Worm (Caenorhabditis elegans) whole organism, young adult: ENCODE data around the gene fbxa-112.

Experiments
- ama-1 ChIP-seq, 3 experiments: fragments of 150-350 bp in 1 of 3; sonication (generic microtip) in 2 of 3; optimal IDR thresholded peaks; 2 replicates each; lab custom pipeline; 2014 to 2018; ENCODE audit warnings: missing biosample characterization in 2 of 3, missing genetic modification characterization in 2 of 3, missing genetic modification reagents in 2 of 3
- unc-62 ChIP-seq: fragments of 150-350 bp; optimal IDR thresholded peaks from 2 replicates; lab custom pipeline; 2014; ENCODE audit warnings: missing biosample characterization, missing genetic modification reagents, missing genetic modification characterization

- TF ChIP-seq unc-62 (no peak), ama-1 (optimal IDR thresholded peaks at IDR 0.05; lab: Kevin White, UChicago) (no peak), ama-1 (GFP tag; optimal IDR thresholded peaks at IDR 0.05; lab: Kevin White, UChicago) (no peak)
Measured at ce11 chrV:16973338-16973737, 25.4 kb upstream of the fbxa-112 start.
